Worm (Caenorhabditis elegans) whole organism, young adult: ENCODE data around the gene pals-17.

Experiments
- ama-1 ChIP-seq, 3 experiments: fragments of 150-350 bp in 1 of 3; sonication (generic microtip) in 2 of 3; optimal IDR thresholded peaks; 2 replicates each; lab custom pipeline; 2014 to 2018; ENCODE audit warnings: missing biosample characterization in 2 of 3, missing genetic modification characterization in 2 of 3, missing genetic modification reagents in 2 of 3
- bed-1 ChIP-seq: fragments of 200-800 bp; sonication (Bioruptor generic); IDR thresholded peaks from 2 replicates; pipeline ENCODE4 v1.3.6; 2022; ENCODE audit warnings: missing genetic modification reagents, missing genetic modification characterization, missing compliant biosample characterization
- ceh-100 ChIP-seq: fragments of 200-800 bp; sonication (Bioruptor generic); IDR thresholded peaks from 2 replicates; pipeline ENCODE4 v1.3.6; 2022; ENCODE audit warnings: missing genetic modification reagents, missing genetic modification characterization, missing compliant biosample characterization
- dpff-1 ChIP-seq: sonication (generic microtip); optimal IDR thresholded peaks from 2 replicates; lab custom pipeline; 2017; ENCODE audit warnings: mild to moderate bottlenecking, missing genetic modification characterization, missing compliant biosample characterization
- dpl-1 ChIP-seq: fragments of 150-350 bp; optimal IDR thresholded peaks from 2 replicates; lab custom pipeline; 2014; ENCODE audit warnings: missing biosample characterization, missing genetic modification reagents, missing genetic modification characterization
- hsf-1 ChIP-seq: fragments of 200-800 bp; sonication (Bioruptor generic); IDR thresholded peaks from 2 replicates; pipeline ENCODE4 v1.3.6; 2022; ENCODE audit warnings: missing genetic modification reagents, missing genetic modification characterization, missing compliant biosample characterization
- mel-28 ChIP-seq: sonication (generic microtip); optimal IDR thresholded peaks from 2 replicates; lab custom pipeline; 2016; ENCODE audit warnings: borderline replicate concordance, mild to moderate bottlenecking, missing genetic modification characterization, missing compliant biosample characterization
- nhr-80 ChIP-seq: sonication (generic microtip); optimal IDR thresholded peaks from 2 replicates; lab custom pipeline; 2016; ENCODE audit warnings: missing genetic modification characterization, missing compliant biosample characterization
- pha-4 ChIP-seq: fragments of 150-350 bp; sonication (generic microtip); optimal IDR thresholded peaks from 2 replicates; lab custom pipeline; 2014; ENCODE audit warnings: missing biosample characterization, missing genetic modification reagents, missing genetic modification characterization
- rpc-1 ChIP-seq, 2 experiments: fragments of 150-350 bp in 1 of 2; sonication (generic microtip) in 1 of 2; optimal IDR thresholded peaks; 2 replicates each; lab custom pipeline; 2014 to 2018; ENCODE audit warnings: missing biosample characterization in 1 of 2, missing genetic modification characterization in 1 of 2, missing genetic modification reagents in 1 of 2, missing genotype in 1 of 2

- TF ChIP-seq dpff-1 (tag; lab: Kevin White, UChicago) (no peak), mel-28 (no peak), ceh-100 (GFP tag; lab: Robert Waterston, UW) (no peak), dpl-1 (GFP tag; lab: Kevin White, UChicago) (no peak), bed-1 (GFP tag; lab: Robert Waterston, UW) (no peak), hsf-1 (GFP tag; lab: Robert Waterston, UW) (no peak), ama-1 (optimal IDR thresholded peaks at IDR 0.05; lab: Kevin White, UChicago) (no peak), ama-1 (GFP tag; optimal IDR thresholded peaks at IDR 0.05; lab: Kevin White, UChicago) (no peak), nhr-80 (tag; lab: Kevin White, UChicago) (peak; percentile 69), rpc-1 (optimal IDR thresholded peaks at IDR 0.05; lab: Kevin White, UChicago) (no peak), rpc-1 (tag; optimal IDR thresholded peaks at IDR 0.05; lab: Kevin White, UChicago) (no peak), pha-4 (tag; lab: Kevin White, UChicago) (no peak)
Measured at ce11 chrIII:1401497-1401990, 9.9 kb upstream of the pals-17 start, which contains the start of gene pals-19.
